Fruit fly (Drosophila melanogaster): Measurements from ENCODE around the gene PGRP-LC.
A peak's percentile ranks its signal among the peaks of the same experiment; 100 is the strongest.

The PGRP-LC gene

DNA sequence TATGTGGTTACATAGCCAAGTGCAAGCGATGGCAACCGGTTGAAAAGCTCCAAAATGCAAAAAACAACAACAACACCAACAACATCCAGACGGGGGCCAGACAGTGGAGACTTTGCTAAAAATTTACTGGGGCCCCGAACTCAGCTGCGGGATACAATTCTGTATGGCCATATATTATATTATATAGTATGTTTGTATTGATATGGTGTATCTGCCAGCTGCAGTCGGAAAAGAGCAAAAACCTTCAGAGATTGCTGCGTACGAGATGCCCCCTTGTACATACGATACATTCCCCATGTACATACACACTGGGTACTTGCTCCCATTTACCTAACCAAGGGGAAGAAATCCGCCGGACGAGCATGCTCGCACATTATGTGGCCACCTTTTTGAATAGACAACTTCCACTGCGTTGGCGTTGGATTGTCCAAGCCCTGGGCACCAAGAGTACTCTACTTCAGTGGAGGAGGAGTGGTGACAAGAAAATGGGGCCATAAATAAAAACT lies 41.8 kb downstream of the PGRP-LC start:
- TF ChIP-seq noc (tag; optimal IDR thresholded peaks at IDR 0.05), result no peak

DNA sequence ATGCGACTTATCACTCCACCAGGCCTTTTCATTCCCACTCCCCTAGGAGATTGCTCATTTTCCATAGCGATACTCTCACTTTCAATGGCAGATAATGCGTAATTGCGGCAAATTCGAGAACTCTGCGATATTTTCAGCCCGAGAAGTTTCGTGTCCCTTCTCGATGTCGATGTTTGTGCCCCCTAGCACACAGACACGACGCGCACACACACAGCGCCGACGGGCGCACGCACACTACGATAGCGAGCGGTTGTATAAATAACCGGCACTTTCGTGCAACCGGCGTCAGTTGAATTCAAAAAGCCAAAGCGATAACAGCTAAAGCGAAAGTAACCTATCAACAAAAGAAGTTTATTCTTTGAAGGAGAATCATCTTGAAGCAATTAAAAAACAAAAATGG lies 43.0 kb downstream of the PGRP-LC start, which contains the start of gene Hsp23:
Gene Hsp23 (plus strand): TSS at position 281 of the 400 bp plus-strand sequence.
- no peak for TF ChIP-seq noc (tag; optimal IDR thresholded peaks at IDR 0.05)

dm6 chr3L:9383345-9384075 lies 44.9 kb downstream of the PGRP-LC start, which contains the start of gene Hsp27:
Hsp27 (plus strand) TSS chr3L:9384063.
- TF ChIP-seq noc (tag; optimal IDR thresholded peaks at IDR 0.05), result peak; percentile 98

DNA sequence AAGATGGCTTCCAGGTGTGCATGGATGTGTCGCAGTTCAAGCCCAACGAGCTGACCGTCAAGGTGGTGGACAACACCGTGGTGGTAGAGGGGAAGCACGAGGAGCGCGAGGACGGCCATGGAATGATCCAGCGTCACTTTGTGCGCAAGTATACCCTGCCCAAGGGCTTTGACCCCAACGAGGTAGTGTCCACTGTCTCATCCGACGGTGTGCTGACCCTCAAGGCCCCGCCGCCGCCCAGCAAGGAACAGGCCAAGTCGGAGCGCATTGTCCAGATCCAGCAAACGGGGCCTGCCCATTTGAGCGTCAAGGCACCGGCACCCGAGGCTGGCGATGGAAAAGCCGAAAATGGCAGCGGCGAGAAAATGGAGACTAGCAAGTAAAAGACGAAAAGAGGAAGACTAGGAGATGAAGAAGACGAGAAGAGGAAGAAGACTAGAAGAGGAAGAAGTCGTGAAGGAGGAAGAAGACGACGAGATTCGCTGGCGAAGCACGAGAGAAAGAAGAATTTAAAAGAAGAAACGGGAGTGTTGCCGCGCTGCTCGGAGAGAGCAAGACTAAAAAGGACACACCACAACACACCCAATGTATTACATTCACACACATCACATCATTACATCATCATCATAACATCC lies 46.0 kb downstream of the PGRP-LC start:
- TF ChIP-seq noc (tag; optimal IDR thresholded peaks at IDR 0.05), result no peak

dm6 chr3L:9391340-9391980 lies 52.9 kb downstream of the PGRP-LC start:
- TF ChIP-seq noc (tag; optimal IDR thresholded peaks at IDR 0.05), result no peak

DNA sequence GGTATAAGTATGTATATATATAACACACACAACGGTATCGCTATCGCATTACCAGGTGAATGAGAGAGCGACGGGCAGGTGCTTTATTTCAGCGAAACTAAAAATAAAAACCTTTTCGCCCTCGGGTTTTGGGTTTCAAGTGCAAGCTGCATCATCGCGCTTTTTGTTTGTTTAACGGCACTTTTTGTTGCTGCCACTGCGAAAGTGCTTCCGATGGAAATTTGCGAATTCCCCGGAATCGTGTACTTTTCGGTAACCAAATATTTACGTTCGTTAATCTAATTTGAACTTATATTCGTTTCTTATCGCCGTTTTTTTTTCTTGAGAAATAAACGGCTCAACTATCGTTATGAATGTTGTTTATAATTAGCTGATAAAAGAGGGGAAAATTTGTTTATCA lies 57.4 kb downstream of the PGRP-LC start:
- no peak for TF ChIP-seq noc (tag; optimal IDR thresholded peaks at IDR 0.05)

DNA sequence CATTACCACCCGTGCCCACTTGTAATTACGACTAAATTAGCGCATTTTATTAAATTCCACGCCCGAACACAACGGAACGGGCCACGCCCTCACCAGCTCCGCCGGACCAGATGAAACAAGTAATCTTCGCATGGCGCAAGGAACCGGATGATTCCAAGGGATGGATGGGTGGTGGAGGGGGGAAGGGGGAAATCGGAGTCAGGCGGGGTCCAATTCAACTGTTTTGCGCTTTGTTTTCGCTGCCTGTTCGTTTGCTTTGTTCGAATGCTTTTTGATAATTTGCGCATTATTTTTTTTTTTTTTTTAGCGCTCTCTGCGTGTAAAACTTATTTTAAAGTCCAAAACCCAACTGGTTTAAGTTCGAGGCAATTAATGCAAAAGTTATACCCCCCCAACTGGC lies 58.1 kb downstream of the PGRP-LC start:
- TF ChIP-seq noc (tag; optimal IDR thresholded peaks at IDR 0.05), result no peak

dm6 chr3L:9397156-9397555 lies 58.5 kb downstream of the PGRP-LC start:
- TF ChIP-seq noc (tag; optimal IDR thresholded peaks at IDR 0.05), result peak; percentile 89
